Fruit fly (Drosophila melanogaster) whole organism, wandering third instar larva: ENCODE measurements around the gene Argk1.

Experiments
- Abd-B ChIP-seq: fragments of >200 bp; optimal IDR thresholded peaks from 2 replicates; lab custom pipeline; 2017; ENCODE audit warnings: missing biosample characterization, missing genetic modification characterization
- CG32264 ChIP-seq: fragments of 200-800 bp; sonication (Bioruptor generic); optimal IDR thresholded peaks from 2 replicates; lab custom pipeline; 2016; ENCODE audit warnings: missing biosample characterization, missing genetic modification characterization
- CG9705 ChIP-seq: fragments of 200-800 bp; sonication (Bioruptor generic); optimal IDR thresholded peaks from 2 replicates; lab custom pipeline; 2018; ENCODE audit warnings: missing biosample characterization, mild to moderate bottlenecking, missing genetic modification characterization
- CrebA ChIP-seq: fragments of 200-800 bp; sonication (Bioruptor generic); optimal IDR thresholded peaks from 2 replicates; lab custom pipeline; 2016; ENCODE audit warnings: missing biosample characterization, mild to moderate bottlenecking, missing genetic modification characterization, borderline replicate concordance
- Dfd ChIP-seq: fragments of >200 bp; optimal IDR thresholded peaks from 2 replicates; lab custom pipeline; 2017; ENCODE audit warnings: missing biosample characterization, missing genetic modification characterization
- Dif ChIP-seq: fragments of 200-275, 200-300 bp; sonication (Bioruptor generic); optimal IDR thresholded peaks from 2 replicates; lab custom pipeline; 2018; ENCODE audit warnings: missing biosample characterization, missing genetic modification characterization; ENCODE audit not compliant: partially characterized antibody
- HLH106 ChIP-seq: fragments of 200-800 bp; optimal IDR thresholded peaks from 3 replicates; lab custom pipeline; 2019; ENCODE audit warnings: missing biosample characterization, mild to moderate bottlenecking, missing genetic modification characterization, moderate library complexity
- Hnf4 ChIP-seq: fragments of 200-800 bp; sonication (Bioruptor generic); optimal IDR thresholded peaks from 2 replicates; lab custom pipeline; 2016; ENCODE audit warnings: missing biosample characterization, mild to moderate bottlenecking, missing genetic modification characterization
- Hr78 ChIP-seq: fragments of >200 bp; optimal IDR thresholded peaks from 2 replicates; lab custom pipeline; 2017; ENCODE audit warnings: missing biosample characterization, missing genetic modification characterization
- Hr83 ChIP-seq: fragments of 200-300 bp; sonication (Bioruptor generic); optimal IDR thresholded peaks from 2 replicates; lab custom pipeline; 2016; ENCODE audit warnings: missing biosample characterization, mild to moderate bottlenecking, missing genetic modification characterization, moderate library complexity; ENCODE audit not compliant: poor library complexity, severe bottlenecking
- Jra ChIP-seq: sonication (Bioruptor generic); optimal IDR thresholded peaks from 2 replicates; lab custom pipeline; 2016; ENCODE audit warnings: missing biosample characterization, missing genetic modification characterization
- Mio ChIP-seq: sonication (Bioruptor generic); optimal IDR thresholded peaks from 2 replicates; lab custom pipeline; 2016; ENCODE audit warnings: missing biosample characterization, missing genetic modification characterization
- Myc ChIP-seq: fragments of >200 bp; optimal IDR thresholded peaks from 2 replicates; lab custom pipeline; 2017
- N ChIP-seq: fragments of >200 bp; optimal IDR thresholded peaks from 2 replicates; lab custom pipeline; 2018; ENCODE audit warnings: missing biosample characterization, missing external identifiers, missing genetic modification characterization
- OdsH ChIP-seq: fragments of 200-800 bp; sonication (Bioruptor generic); optimal IDR thresholded peaks from 2 replicates; lab custom pipeline; 2016; ENCODE audit warnings: missing biosample characterization, mild to moderate bottlenecking, missing genetic modification characterization
- Rel ChIP-seq, 2 experiments: fragments of 200-800 bp; sonication (Bioruptor generic) in 1 of 2; optimal IDR thresholded peaks; 2 replicates in 1 of 2; 3 replicates in 1 of 2; lab custom pipeline; 2016 to 2019; ENCODE audit warnings: mild to moderate bottlenecking in 2 of 2, missing biosample characterization in 2 of 2, missing genetic modification characterization in 2 of 2, moderate library complexity in 1 of 2
- Sp1 ChIP-seq: fragments of 200-800 bp; sonication (Bioruptor generic); optimal IDR thresholded peaks from 3 replicates; lab custom pipeline; 2019; ENCODE audit warnings: missing biosample characterization, mild to moderate bottlenecking, missing genetic modification characterization, moderate library complexity
- Vsx2 ChIP-seq: fragments of 200-300, 225-300 bp; sonication (Bioruptor generic); optimal IDR thresholded peaks from 2 replicates; lab custom pipeline; 2018; ENCODE audit warnings: missing biosample characterization, missing genetic modification characterization; ENCODE audit not compliant: partially characterized antibody
- br ChIP-seq: fragments of 200-800 bp; sonication (Bioruptor generic); optimal IDR thresholded peaks from 2 replicates; lab custom pipeline; 2016; ENCODE audit warnings: missing biosample characterization, missing genetic modification characterization
- brk ChIP-seq: fragments of 200-800 bp; sonication (Bioruptor generic); optimal IDR thresholded peaks from 2 replicates; lab custom pipeline; 2016; ENCODE audit warnings: missing biosample characterization, mild to moderate bottlenecking, missing genetic modification characterization
- dl ChIP-seq, 2 experiments: fragments of 175-275, 200-275 bp in 1 of 2; fragments of 200-275 bp in 1 of 2; sonication (Bioruptor generic); optimal IDR thresholded peaks; lab custom pipeline; 2018; ENCODE audit warnings: mild to moderate bottlenecking in 2 of 2, missing biosample characterization in 2 of 2, missing genetic modification characterization in 2 of 2, moderate library complexity in 2 of 2; ENCODE audit not compliant: partially characterized antibody in 2 of 2, insufficient read depth in 1 of 2
- dmrt93B ChIP-seq: fragments of 200-800 bp; sonication (Bioruptor generic); optimal IDR thresholded peaks from 2 replicates; lab custom pipeline; 2018; ENCODE audit warnings: missing biosample characterization, mild to moderate bottlenecking, missing genetic modification characterization
- ey ChIP-seq: fragments of 200-800 bp; sonication (Bioruptor generic); optimal IDR thresholded peaks from 2 replicates; lab custom pipeline; 2016; ENCODE audit warnings: missing biosample characterization, missing genetic modification characterization
- foxo ChIP-seq, 2 experiments: fragments of 200-800 bp; sonication (Bioruptor generic); optimal IDR thresholded peaks; 2 replicates in 1 of 2; 3 replicates in 1 of 2; lab custom pipeline; 2016 to 2017; ENCODE audit warnings: missing biosample characterization in 2 of 2, missing genetic modification characterization in 2 of 2
- fru ChIP-seq: fragments of 200-800 bp; sonication (Bioruptor generic); optimal IDR thresholded peaks from 3 replicates; lab custom pipeline; 2016; ENCODE audit warnings: missing biosample characterization, mild to moderate bottlenecking, missing genetic modification characterization
- h ChIP-seq: fragments of 200-800 bp; sonication (Bioruptor generic); optimal IDR thresholded peaks from 3 replicates; lab custom pipeline; 2016; ENCODE audit warnings: missing biosample characterization, mild to moderate bottlenecking, missing genetic modification characterization
- lola ChIP-seq: fragments of >200 bp; optimal IDR thresholded peaks from 2 replicates; lab custom pipeline; 2017; ENCODE audit warnings: missing biosample characterization, missing genetic modification characterization
- pan ChIP-seq: fragments of >200 bp; optimal IDR thresholded peaks from 2 replicates; lab custom pipeline; 2017
- psq ChIP-seq: fragments of 200-800 bp; sonication (Bioruptor generic); optimal IDR thresholded peaks from 3 replicates; lab custom pipeline; 2017; ENCODE audit warnings: missing biosample characterization, mild to moderate bottlenecking, missing genetic modification characterization, moderate library complexity
- rgr ChIP-seq: fragments of 200-800 bp; sonication (Bioruptor generic); optimal IDR thresholded peaks from 3 replicates; lab custom pipeline; 2016; ENCODE audit warnings: missing biosample characterization, mild to moderate bottlenecking, missing genetic modification characterization
- sage ChIP-seq: fragments of 200-800 bp; sonication (Bioruptor generic); optimal IDR thresholded peaks from 2 replicates; lab custom pipeline; 2016; ENCODE audit warnings: missing biosample characterization, mild to moderate bottlenecking, missing genetic modification characterization
- usp ChIP-seq: fragments of >200 bp; optimal IDR thresholded peaks from 2 replicates; lab custom pipeline; 2017; ENCODE audit warnings: missing biosample characterization, missing genetic modification characterization
- woc ChIP-seq: sonication (Bioruptor generic); optimal IDR thresholded peaks from 2 replicates; lab custom pipeline; 2016; ENCODE audit warnings: missing biosample characterization, mild to moderate bottlenecking, missing genetic modification characterization

Argk1 gene

dm6 chr3L:9047062-9047461 lies 18.8 kb downstream of the Argk1 start, which contains the start of gene Argk2:
Gene Argk2 (plus strand): TSS chr3L:9047439.
- TF ChIP-seq Dif (GFP tag; lab: Kevin White, UChicago) (no peak), CrebA (GFP tag; lab: Kevin White, UChicago) (no peak), Mio (GFP tag; lab: Kevin White, UChicago) (no peak), woc (GFP tag; lab: Kevin White, UChicago) (no peak), Myc (lab: Kevin White, UChicago) (peak; percentile 82), Hnf4 (GFP tag; lab: Kevin White, UChicago) (no peak), HLH106 (tag; lab: Kevin White, UChicago) (peak; percentile 28)

- no peak for TF ChIP-seq pan
- TF ChIP-seq lola (GFP tag; lab: Kevin White, UChicago) = no peak
- no peak for TF ChIP-seq dl (GFP tag; optimal IDR thresholded peaks at IDR 0.05; lab: Kevin White, UChicago; ENCODE audit: insufficient read depth in 1 of 2, partially characterized antibody in 2 of 2)
- no peak for TF ChIP-seq h
- TF ChIP-seq brk (GFP tag; lab: Kevin White, UChicago) = no peak
- TF ChIP-seq Mio (GFP tag; lab: Kevin White, UChicago) = no peak
- no peak for TF ChIP-seq OdsH
- TF ChIP-seq Jra (GFP tag; lab: Kevin White, UChicago) = no peak
- TF ChIP-seq rgr (GFP tag; lab: Kevin White, UChicago) = no peak
- no peak for TF ChIP-seq woc (GFP tag; lab: Kevin White, UChicago)
- no peak for TF ChIP-seq Vsx2 (GFP tag; lab: Kevin White, UChicago)
- no peak for TF ChIP-seq CG32264 (GFP tag; lab: Kevin White, UChicago)
- no peak for TF ChIP-seq Hnf4 (GFP tag; lab: Kevin White, UChicago)
- no peak for TF ChIP-seq Dfd (GFP tag; lab: Kevin White, UChicago)
- TF ChIP-seq Hr83 (GFP tag; lab: Kevin White, UChicago) = no peak
- TF ChIP-seq usp = no peak
- no peak for TF ChIP-seq CrebA (GFP tag; lab: Kevin White, UChicago)
- no peak for TF ChIP-seq Dif (GFP tag; lab: Kevin White, UChicago)
- no peak for TF ChIP-seq Abd-B (GFP tag; lab: Kevin White, UChicago)
Observed at dm6 chr3L:9046274-9046673, 19.6 kb downstream of the Argk1 start.

dm6 chr3L:9045318-9045717 lies 20.5 kb downstream of the Argk1 start:
- TF ChIP-seq OdsH (peak; percentile 81), N (GFP tag; lab: Kevin White, UChicago) (no peak), Hr78 (GFP tag; lab: Kevin White, UChicago) (no peak), sage (GFP tag; lab: Kevin White, UChicago) (peak; percentile 41), CG9705 (GFP tag; lab: Kevin White, UChicago) (peak; percentile 44), Jra (GFP tag; lab: Kevin White, UChicago) (peak; percentile 54), Rel (GFP tag; optimal IDR thresholded peaks at IDR 0.05; lab: Kevin White, UChicago) (no peak), Rel (tag; optimal IDR thresholded peaks at IDR 0.05; lab: Kevin White, UChicago) (peak; percentile 5), ey (GFP tag; lab: Kevin White, UChicago) (peak; percentile 78), brk (GFP tag; lab: Kevin White, UChicago) (peak; percentile 48), woc (GFP tag; lab: Kevin White, UChicago) (peak; percentile 69), Sp1 (GFP tag; lab: Kevin White, UChicago) (peak; percentile 64), foxo (GFP tag; optimal IDR thresholded peaks at IDR 0.05; lab: Kevin White, UChicago) (peak in 1 of 2 experiments; percentile 85), CG32264 (GFP tag; lab: Kevin White, UChicago) (peak; percentile 71), Hr83 (GFP tag; lab: Kevin White, UChicago) (no peak), HLH106 (tag; lab: Kevin White, UChicago) (peak; percentile 79), Hnf4 (GFP tag; lab: Kevin White, UChicago) (peak; percentile 63), rgr (GFP tag; lab: Kevin White, UChicago) (peak; percentile 69), dmrt93B (GFP tag; lab: Kevin White, UChicago) (peak; percentile 59), fru (GFP tag; lab: Kevin White, UChicago) (peak; percentile 88), usp (no peak), br (GFP tag; lab: Kevin White, UChicago) (peak; percentile 79), CrebA (GFP tag; lab: Kevin White, UChicago) (no peak), psq (GFP tag; lab: Kevin White, UChicago) (peak; percentile 64), h (peak; percentile 88), dl (GFP tag; optimal IDR thresholded peaks at IDR 0.05; lab: Kevin White, UChicago; ENCODE audit: insufficient read depth in 1 of 2, partially characterized antibody in 2 of 2) (no peak)
- TF ChIP-seq, all 38 proteins: peak for 19
